Fruit fly (Drosophila melanogaster) whole organism, embryonic: ENCODE measurements around the gene CG18265.

Experiments used
- Atf3 ChIP-seq: fragments of 200-800 bp; sonication (Bioruptor generic); optimal IDR thresholded peaks from 3 replicates; lab custom pipeline; 2016; ENCODE audit warnings: missing biosample characterization, missing genetic modification characterization
- B-H1 ChIP-seq: fragments of 200-800 bp; sonication (Bioruptor generic); IDR thresholded peaks from 3 replicates; pipeline ENCODE4 v1.3.6; 2022; ENCODE audit warnings: missing biosample characterization, missing genetic modification characterization
- CG10147 ChIP-seq: fragments of 200-800 bp; sonication (Bioruptor generic); optimal IDR thresholded peaks from 2 replicates; lab custom pipeline; 2019; ENCODE audit warnings: missing biosample characterization, mild to moderate bottlenecking, missing genetic modification characterization, moderate library complexity
- CG10274 ChIP-seq: fragments of 200-800 bp; sonication (Bioruptor generic); optimal IDR thresholded peaks from 3 replicates; lab custom pipeline; 2017; ENCODE audit warnings: missing biosample characterization, mild to moderate bottlenecking, missing genetic modification characterization
- CG10431 ChIP-seq: fragments of 200-800 bp; sonication (Bioruptor generic); optimal IDR thresholded peaks from 3 replicates; lab custom pipeline; 2018; ENCODE audit warnings: missing biosample characterization, mild to moderate bottlenecking, missing genetic modification characterization
- CG11398 ChIP-seq: fragments of 200-800 bp; sonication (Bioruptor generic); optimal IDR thresholded peaks from 2 replicates; lab custom pipeline; 2016; ENCODE audit warnings: missing biosample characterization, missing genetic modification characterization
- CG11504 ChIP-seq: fragments of 200-800 bp; sonication (Bioruptor generic); optimal IDR thresholded peaks from 3 replicates; lab custom pipeline; 2019; ENCODE audit warnings: missing biosample characterization, mild to moderate bottlenecking, missing genetic modification characterization, moderate library complexity
- CG11560 ChIP-seq: fragments of 200-800 bp; sonication (Bioruptor generic); IDR thresholded peaks from 3 replicates; pipeline ENCODE4 v1.3.6; 2022; ENCODE audit warnings: missing biosample characterization, missing genetic modification characterization
- CG14441 ChIP-seq: fragments of 200-800 bp; sonication (Bioruptor generic); IDR thresholded peaks from 2 replicates; pipeline ENCODE4 v1.3.6; 2022; ENCODE audit warnings: missing biosample characterization, missing genetic modification characterization
- CG14860 ChIP-seq: fragments of 200-800 bp; sonication (Bioruptor generic); IDR thresholded peaks from 3 replicates; pipeline ENCODE4 v1.3.6; 2022; ENCODE audit warnings: missing biosample characterization, missing genetic modification characterization; ENCODE audit not compliant: partially characterized antibody
- CG16815 ChIP-seq: fragments of 200-800 bp; sonication (Bioruptor generic); optimal IDR thresholded peaks from 3 replicates; lab custom pipeline; 2017; ENCODE audit warnings: missing biosample characterization, mild to moderate bottlenecking, missing genetic modification characterization
- CG2120 ChIP-seq: fragments of 200-800 bp; sonication (Bioruptor generic); optimal IDR thresholded peaks from 3 replicates; lab custom pipeline; 2016; ENCODE audit warnings: missing biosample characterization, missing genetic modification characterization
- CG2202 ChIP-seq: fragments of 200-800 bp; sonication (Bioruptor generic); optimal IDR thresholded peaks from 2 replicates; lab custom pipeline; 2018; ENCODE audit warnings: missing biosample characterization, mild to moderate bottlenecking, missing genetic modification characterization
- CG2678 ChIP-seq: fragments of 200-800 bp; sonication (Bioruptor generic); optimal IDR thresholded peaks from 3 replicates; lab custom pipeline; 2019; ENCODE audit warnings: missing biosample characterization, mild to moderate bottlenecking, missing genetic modification characterization, moderate library complexity
- CG33557 ChIP-seq: fragments of 200-800 bp; sonication (Bioruptor generic); optimal IDR thresholded peaks from 2 replicates; lab custom pipeline; 2019; ENCODE audit warnings: missing biosample characterization, mild to moderate bottlenecking, missing genetic modification characterization, moderate library complexity
- CG6654 ChIP-seq: fragments of 200-800 bp; sonication (Bioruptor generic); optimal IDR thresholded peaks from 2 replicates; lab custom pipeline; 2017; ENCODE audit warnings: missing biosample characterization, mild to moderate bottlenecking, missing genetic modification characterization
- CG7271 ChIP-seq: fragments of 200-800 bp; sonication (Bioruptor generic); optimal IDR thresholded peaks from 2 replicates; lab custom pipeline; 2018; ENCODE audit warnings: missing biosample characterization, mild to moderate bottlenecking, missing genetic modification characterization, moderate library complexity
- CG8388 ChIP-seq: fragments of 200-800 bp; sonication (Bioruptor generic); optimal IDR thresholded peaks from 2 replicates; lab custom pipeline; 2019; ENCODE audit warnings: missing biosample characterization, mild to moderate bottlenecking, missing genetic modification characterization, moderate library complexity
- CHES-1-like ChIP-seq: fragments of 200-800 bp; sonication (Bioruptor generic); optimal IDR thresholded peaks from 2 replicates; lab custom pipeline; 2016; ENCODE audit warnings: missing biosample characterization, missing genetic modification characterization
- Dip2 ChIP-seq: fragments of 200-800 bp; sonication (Bioruptor generic); IDR thresholded peaks from 2 replicates; pipeline ENCODE4 v1.3.6; 2022; ENCODE audit warnings: missing biosample characterization, missing genetic modification characterization
- Doc2 ChIP-seq: fragments of 200-800 bp; sonication (Bioruptor generic); IDR thresholded peaks from 2 replicates; pipeline ENCODE4 v1.3.6; 2022; ENCODE audit warnings: missing biosample characterization, missing genetic modification characterization
- E2f2 ChIP-seq: fragments of 200-800 bp; sonication (Bioruptor generic); IDR thresholded peaks from 2 replicates; pipeline ENCODE4 v1.3.6; 2022; ENCODE audit warnings: missing biosample characterization, missing genetic modification characterization
- H2.0 ChIP-seq: fragments of 200-800 bp; sonication (Bioruptor generic); IDR thresholded peaks from 2 replicates; pipeline ENCODE4 v1.3.6; 2022; ENCODE audit warnings: missing biosample characterization, missing genetic modification characterization
- Lim3 ChIP-seq: fragments of 200-800 bp; sonication (Bioruptor generic); IDR thresholded peaks from 2 replicates; pipeline ENCODE4 v1.3.6; 2022; ENCODE audit warnings: missing biosample characterization, missing genetic modification characterization
- PHDP ChIP-seq: fragments of 200-800 bp; sonication (Bioruptor generic); optimal IDR thresholded peaks from 3 replicates; lab custom pipeline; 2018; ENCODE audit warnings: missing biosample characterization, mild to moderate bottlenecking, missing genetic modification characterization, moderate library complexity
- Poxn ChIP-seq: fragments of 200-800 bp; sonication (Bioruptor generic); IDR thresholded peaks from 2 replicates; pipeline ENCODE4 v1.3.6; 2022; ENCODE audit warnings: missing biosample characterization, missing genetic modification characterization
- Side ChIP-seq: fragments of 200-800 bp; sonication (Bioruptor generic); optimal IDR thresholded peaks from 2 replicates; lab custom pipeline; 2016; ENCODE audit warnings: missing biosample characterization, missing genetic modification characterization
- Sin3A ChIP-seq: fragments of >200 bp; optimal IDR thresholded peaks from 2 replicates; lab custom pipeline; 2018
- Taf1 ChIP-seq: fragments of 200-800 bp; sonication (Bioruptor generic); IDR thresholded peaks from 2 replicates; pipeline ENCODE4 v1.3.6; 2022; ENCODE audit warnings: missing biosample characterization, missing genetic modification characterization
- Vsx1 ChIP-seq: fragments of 200-800 bp; sonication (Bioruptor generic); optimal IDR thresholded peaks from 2 replicates; lab custom pipeline; 2017; ENCODE audit warnings: missing biosample characterization, mild to moderate bottlenecking, missing genetic modification characterization, missing genetic modification reagents
- Xbp1 ChIP-seq: fragments of 200-800 bp; sonication (Bioruptor generic); optimal IDR thresholded peaks from 3 replicates; lab custom pipeline; 2016; ENCODE audit warnings: missing biosample characterization, mild to moderate bottlenecking, missing genetic modification characterization
- al ChIP-seq: fragments of 200-800 bp; sonication (Bioruptor generic); IDR thresholded peaks from 2 replicates; pipeline ENCODE4 v1.3.6; 2022; ENCODE audit warnings: missing biosample characterization, missing genetic modification characterization
- ara ChIP-seq: fragments of 200-800 bp; sonication (Bioruptor generic); IDR thresholded peaks from 2 replicates; pipeline ENCODE4 v1.3.6; 2022; ENCODE audit warnings: missing biosample characterization, missing genetic modification characterization
- ase ChIP-seq: fragments of 200-800 bp; sonication (Bioruptor generic); IDR thresholded peaks from 3 replicates; pipeline ENCODE4 v1.3.6; 2022; ENCODE audit warnings: missing biosample characterization, missing genetic modification characterization
- cad ChIP-seq: fragments of >200 bp; optimal IDR thresholded peaks from 2 replicates; lab custom pipeline; 2017; ENCODE audit warnings: missing biosample characterization, missing genetic modification characterization
- chn ChIP-seq: fragments of 200-800 bp; sonication (Bioruptor generic); optimal IDR thresholded peaks from 2 replicates; lab custom pipeline; 2016; ENCODE audit warnings: missing biosample characterization, missing genetic modification characterization
- dmrt11E ChIP-seq: fragments of 200-800 bp; sonication (Bioruptor generic); optimal IDR thresholded peaks from 3 replicates; lab custom pipeline; 2018; ENCODE audit warnings: missing biosample characterization, mild to moderate bottlenecking, missing genetic modification characterization, moderate library complexity
- dmrt99B ChIP-seq: fragments of 200-800 bp; sonication (Bioruptor generic); optimal IDR thresholded peaks from 2 replicates; lab custom pipeline; 2018; ENCODE audit warnings: missing biosample characterization, mild to moderate bottlenecking, missing genetic modification characterization, moderate library complexity
- ems ChIP-seq: fragments of 200-800 bp; sonication (Bioruptor generic); optimal IDR thresholded peaks from 3 replicates; lab custom pipeline; 2016; ENCODE audit warnings: missing biosample characterization, missing genetic modification characterization
- esg ChIP-seq: fragments of 200-800 bp; sonication (Bioruptor generic); conservative IDR thresholded peaks from 2 replicates; pipeline ENCODE4 v1.3.6; 2022; ENCODE audit warnings: missing biosample characterization, missing genetic modification characterization
- ind ChIP-seq: fragments of 200-800 bp; sonication (Bioruptor generic); optimal IDR thresholded peaks from 3 replicates; lab custom pipeline; 2016; ENCODE audit warnings: missing biosample characterization, missing genetic modification characterization
- kni ChIP-seq: fragments of 200-800 bp; sonication (Bioruptor generic); optimal IDR thresholded peaks from 3 replicates; lab custom pipeline; 2017; ENCODE audit warnings: mild to moderate bottlenecking, missing biosample characterization, missing genetic modification reagents, missing genetic modification characterization
- knrl ChIP-seq: fragments of 200-800 bp; sonication (Bioruptor generic); IDR thresholded peaks from 3 replicates; pipeline ENCODE4 v1.3.6; 2022; ENCODE audit warnings: missing biosample characterization, missing genetic modification characterization; ENCODE audit not compliant: partially characterized antibody
- nom ChIP-seq: fragments of 200-800 bp; sonication (Bioruptor generic); optimal IDR thresholded peaks from 2 replicates; lab custom pipeline; 2017; ENCODE audit warnings: missing biosample characterization, missing genetic modification characterization, mild to moderate bottlenecking, moderate library complexity, missing genetic modification reagents
- pan ChIP-seq, 4 experiments: fragments of >200 bp in 3 of 4; fragments of 200-800 bp in 1 of 4; sonication (Bioruptor generic) in 1 of 4; optimal IDR thresholded peaks in 3 of 4; IDR thresholded peaks in 1 of 4; 2 replicates each; pipeline versions ENCODE4 v1.3.6 to Lab custom; 2017 to 2022; ENCODE audit warnings: missing biosample characterization in 2 of 4, missing genetic modification characterization in 2 of 4, mixed read lengths in 1 of 4
- slbo ChIP-seq: fragments of 200-800 bp; sonication (Bioruptor generic); IDR thresholded peaks from 2 replicates; pipeline ENCODE4 v1.3.6; 2022; ENCODE audit warnings: missing biosample characterization, missing genetic modification characterization
- sob ChIP-seq: fragments of 200-800 bp; sonication (Bioruptor generic); IDR thresholded peaks from 2 replicates; pipeline ENCODE4 v1.3.6; 2022; ENCODE audit warnings: missing biosample characterization, missing genetic modification characterization
- trh ChIP-seq: fragments of 200-800 bp; sonication (Bioruptor generic); optimal IDR thresholded peaks from 2 replicates; lab custom pipeline; 2016; ENCODE audit warnings: missing biosample characterization, missing genetic modification characterization
- wor ChIP-seq: fragments of 200-800 bp; sonication (Bioruptor generic); IDR thresholded peaks from 2 replicates; pipeline ENCODE4 v1.3.6; 2022; ENCODE audit warnings: missing biosample characterization, missing genetic modification characterization
- zf30C ChIP-seq: fragments of 200-800 bp; sonication (Bioruptor generic); optimal IDR thresholded peaks from 3 replicates; lab custom pipeline; 2018; ENCODE audit warnings: missing biosample characterization, mild to moderate bottlenecking, missing genetic modification characterization

CG18265 gene

DNA sequence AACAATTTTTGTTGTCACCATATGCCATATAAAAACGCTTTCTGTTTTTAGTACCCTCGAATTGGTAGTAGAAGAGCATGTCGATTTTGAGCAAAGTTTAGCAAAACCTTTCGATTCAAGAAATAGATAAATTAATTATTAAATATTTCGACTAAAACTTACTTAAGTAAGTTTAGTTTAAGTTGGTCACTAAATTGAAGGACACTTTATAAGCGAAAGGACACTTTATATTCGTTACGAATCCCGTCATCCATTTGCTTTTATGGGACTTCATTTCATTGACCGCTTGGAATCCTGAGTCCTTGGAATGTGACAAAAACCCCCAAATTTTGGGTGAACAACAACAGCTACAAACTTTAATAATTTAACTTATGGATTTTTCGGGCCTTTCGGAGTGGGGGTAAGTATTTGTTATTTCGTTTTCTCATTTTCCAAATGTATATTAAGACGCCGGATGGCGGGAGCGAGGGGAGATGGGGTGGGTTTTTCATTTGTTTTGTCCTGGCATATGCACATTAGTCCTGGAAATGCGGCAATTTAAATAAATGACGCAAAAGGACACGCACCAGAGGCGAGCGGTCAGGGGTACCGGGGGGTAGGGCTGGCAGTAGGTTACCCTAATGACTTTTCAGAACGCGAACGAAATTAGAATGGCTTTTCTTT, 19.8 kb downstream of the CG18265 start (continued):
- TF ChIP-seq CG2120 (GFP tag; lab: Kevin White, UChicago): peak; percentile 42
- no peak for TF ChIP-seq CG33557 (GFP tag; lab: Kevin White, UChicago)
- TF ChIP-seq CG6654 (GFP tag; lab: Kevin White, UChicago): no peak
- TF ChIP-seq dmrt99B: peak; percentile 48
- peak; percentile 7 for TF ChIP-seq ind (GFP tag; lab: Kevin White, UChicago)
- TF ChIP-seq slbo: peak; percentile 44
- TF ChIP-seq Sin3A: no peak
- TF ChIP-seq chn (GFP tag; lab: Kevin White, UChicago): no peak
- TF ChIP-seq al: no peak
- TF ChIP-seq CG10147 (GFP tag; lab: Kevin White, UChicago): peak; percentile 6
- no peak for TF ChIP-seq H2.0 (GFP tag; lab: Robert Waterston, UW)
- TF ChIP-seq zf30C (GFP tag; lab: Kevin White, UChicago): no peak
- TF ChIP-seq kni (GFP tag; lab: Kevin White, UChicago): no peak
- TF ChIP-seq Lim3 (GFP tag; lab: Robert Waterston, UW): no peak
- no peak for TF ChIP-seq cad (GFP tag; lab: Kevin White, UChicago)
- TF ChIP-seq CG2678 (tag; lab: Kevin White, UChicago): peak; percentile 47
- peak; percentile 3 for TF ChIP-seq CG16815 (GFP tag; lab: Kevin White, UChicago)
- TF ChIP-seq ara (GFP tag; lab: Robert Waterston, UW): no peak
- TF ChIP-seq E2f2 (GFP tag; lab: Robert Waterston, UW): no peak
- TF ChIP-seq CG10431 (GFP tag; lab: Kevin White, UChicago): no peak
- TF ChIP-seq CG10274 (GFP tag; lab: Kevin White, UChicago): no peak
- no peak for TF ChIP-seq Atf3 (GFP tag; lab: Kevin White, UChicago)
- peak; percentile 46 for TF ChIP-seq Xbp1 (GFP tag; lab: Kevin White, UChicago)
- TF ChIP-seq Dip2 (GFP tag; lab: Robert Waterston, UW): no peak
- peak; percentile 29 for TF ChIP-seq PHDP (tag; lab: Kevin White, UChicago)
- 0 out of 3 replicates have a peak, but pooled peaks have one; percentile 31 for TF ChIP-seq ase
- TF ChIP-seq Side (GFP tag; lab: Kevin White, UChicago): no peak
- TF ChIP-seq sob (GFP tag; lab: Robert Waterston, UW): no peak
- no peak for TF ChIP-seq Vsx1 (GFP tag; lab: Kevin White, UChicago)
- TF ChIP-seq esg (GFP tag; lab: Robert Waterston, UW): no peak; the same call in 1 of the 2 replicates
- no peak for TF ChIP-seq Taf1 (GFP tag; lab: Robert Waterston, UW)
- no peak for TF ChIP-seq CG11398
- no peak for TF ChIP-seq nom (GFP tag; lab: Kevin White, UChicago)
- no peak for TF ChIP-seq CG7271 (tag; lab: Kevin White, UChicago)
- no peak for TF ChIP-seq trh (GFP tag; lab: Kevin White, UChicago)
- TF ChIP-seq Doc2 (GFP tag; lab: Robert Waterston, UW): no peak
- no peak for TF ChIP-seq CG11560 (tag; lab: Robert Waterston, UW)
- TF ChIP-seq dmrt11E (tag; lab: Kevin White, UChicago): peak; percentile 42
- TF ChIP-seq CG8388 (GFP tag; lab: Kevin White, UChicago): peak; percentile 17
- TF ChIP-seq CG14860: no peak
- TF ChIP-seq CG14441 (GFP tag; lab: Robert Waterston, UW): peak; percentile 45; the same call in 1 of the 2 replicates
- TF ChIP-seq wor: no peak
- no peak for TF ChIP-seq CHES-1-like (GFP tag; lab: Kevin White, UChicago)
- no peak for TF ChIP-seq ems (GFP tag; lab: Kevin White, UChicago)
- TF ChIP-seq CG2202 (tag; lab: Kevin White, UChicago): no peak
- peak; percentile 22; the same call in 1 of the 3 replicates for TF ChIP-seq B-H1 (GFP tag; lab: Robert Waterston, UW)
- TF ChIP-seq CG11504 (tag; lab: Kevin White, UChicago): peak; percentile 59
- TF ChIP-seq Poxn (GFP tag; lab: Robert Waterston, UW): no peak
- no peak for TF ChIP-seq pan (optimal IDR thresholded peaks at IDR 0.05; lab: Kevin White, UChicago)
- no peak for TF ChIP-seq pan (GFP tag; optimal IDR thresholded peaks at IDR 0.05 in 1 of 2, IDR thresholded peaks at IDR 0.05 in 1 of 2)
- no peak for TF ChIP-seq knrl (GFP tag; lab: Robert Waterston, UW)
